Worm (Caenorhabditis elegans): ENCODE results near the gene F35D2.1.

- TF ChIP-seq fos-1 (tag; optimal IDR thresholded peaks at IDR 0.05) = no peak
- no peak for TF ChIP-seq fkh-10 (GFP tag; optimal IDR thresholded peaks at IDR 0.05)
Measured at ce11 chrII:7621513-7621912, 45.8 kb downstream of the F35D2.1 start.
